Worm (Caenorhabditis elegans): ENCODE measurements around the gene ugt-14.
A peak's percentile ranks its signal among the peaks of the same experiment; 100 is the strongest.

Gene ugt-14

ce11 chrV:4905953-4906352 lies at the start of gene ugt-14:
Gene ugt-14, plus strand, starts transcription at chrV:4906253.
- no peak for TF ChIP-seq ztf-4 (tag; optimal IDR thresholded peaks at IDR 0.05)
- no peak for TF ChIP-seq ama-1 (optimal IDR thresholded peaks at IDR 0.05)
- no peak for TF ChIP-seq C34F6.9 (tag; optimal IDR thresholded peaks at IDR 0.05)
- no peak for TF ChIP-seq alr-1 (tag; optimal IDR thresholded peaks at IDR 0.05)
- no peak for TF ChIP-seq fos-1 (tag; optimal IDR thresholded peaks at IDR 0.05)
- TF ChIP-seq ceh-16 (tag; optimal IDR thresholded peaks at IDR 0.05) = no peak
- TF ChIP-seq aly-2 (tag; optimal IDR thresholded peaks at IDR 0.05) = no peak
- TF ChIP-seq ztf-11 (tag; optimal IDR thresholded peaks at IDR 0.05) = no peak
- TF ChIP-seq unc-39 (tag; optimal IDR thresholded peaks at IDR 0.05) = no peak
- TF ChIP-seq nhr-23 (tag; optimal IDR thresholded peaks at IDR 0.05) = no peak
- TF ChIP-seq mdl-1 (tag; optimal IDR thresholded peaks at IDR 0.05) = no peak

ce11 chrV:4857561-4857960 lies 48.5 kb upstream of the ugt-14 start:
- TF ChIP-seq zag-1 (tag; optimal IDR thresholded peaks at IDR 0.05) (no peak), ztf-1 (GFP tag; conservative IDR thresholded peaks at IDR 0.05) (no peak), fos-1 (tag; optimal IDR thresholded peaks at IDR 0.05) (no peak), lin-11 (tag; optimal IDR thresholded peaks at IDR 0.05) (no peak), nhr-77 (tag; optimal IDR thresholded peaks at IDR 0.05) (no peak), unc-55 (GFP tag; optimal IDR thresholded peaks at IDR 0.05) (no peak), Y55F3AM.14 (GFP tag; optimal IDR thresholded peaks at IDR 0.05) (no peak), ztf-11 (tag; optimal IDR thresholded peaks at IDR 0.05) (no peak), skn-1 (tag; optimal IDR thresholded peaks at IDR 0.05) (no peak), crh-2 (tag; optimal IDR thresholded peaks at IDR 0.05) (no peak), F13H6.1 (tag; optimal IDR thresholded peaks at IDR 0.05) (no peak), R02D3.7 (tag; optimal IDR thresholded peaks at IDR 0.05) (no peak), aly-2 (tag; optimal IDR thresholded peaks at IDR 0.05) (no peak), snpc-4 (tag; optimal IDR thresholded peaks at IDR 0.05) (no peak), mab-5 (tag; optimal IDR thresholded peaks at IDR 0.05) (no peak), ceh-82 (tag; optimal IDR thresholded peaks at IDR 0.05) (no peak), lsy-2 (tag; optimal IDR thresholded peaks at IDR 0.05) (no peak)

ce11 chrV:4860525-4860924 lies 45.5 kb upstream of the ugt-14 start:
- TF ChIP-seq ztf-4 (tag; optimal IDR thresholded peaks at IDR 0.05) (no peak), lsy-2 (tag; optimal IDR thresholded peaks at IDR 0.05) (peak in 1 of 2 experiments; percentile 45), ZK546.5 (tag; optimal IDR thresholded peaks at IDR 0.05) (no peak), nhr-129 (tag; optimal IDR thresholded peaks at IDR 0.05) (peak; percentile 51), unc-55 (GFP tag; optimal IDR thresholded peaks at IDR 0.05) (peak; percentile 42)

ce11 chrV:4862737-4863136 lies 43.3 kb upstream of the ugt-14 start, which contains the start of gene C37H5.13:
Gene C37H5.13, minus strand, starts transcription at chrV:4862965.
- peak; percentile 65 for TF ChIP-seq F13H6.1 (tag; optimal IDR thresholded peaks at IDR 0.05)
- TF ChIP-seq fos-1 (tag; optimal IDR thresholded peaks at IDR 0.05) = peak; percentile 40
- peak; percentile 22 for TF ChIP-seq nhr-25 (tag; optimal IDR thresholded peaks at IDR 0.05)
- TF ChIP-seq crh-2 (tag; optimal IDR thresholded peaks at IDR 0.05) = peak; percentile 49
- TF ChIP-seq lin-11 (tag; optimal IDR thresholded peaks at IDR 0.05) = no peak
- TF ChIP-seq nhr-77 (tag; optimal IDR thresholded peaks at IDR 0.05) = no peak
- no peak for TF ChIP-seq zag-1 (tag; optimal IDR thresholded peaks at IDR 0.05)
- peak; percentile 67 for TF ChIP-seq sma-9 (GFP tag; optimal IDR thresholded peaks at IDR 0.05)
- TF ChIP-seq sma-9 (tag; optimal IDR thresholded peaks at IDR 0.05) = no peak
- no peak for TF ChIP-seq elt-1 (tag; optimal IDR thresholded peaks at IDR 0.05)
- no peak for TF ChIP-seq nhr-237 (tag; optimal IDR thresholded peaks at IDR 0.05)
- peak in 1 of 2 experiments; percentile 49 for TF ChIP-seq lsy-2 (tag; optimal IDR thresholded peaks at IDR 0.05)
- peak; percentile 97 for TF ChIP-seq nhr-129 (tag; optimal IDR thresholded peaks at IDR 0.05)
- no peak for TF ChIP-seq ama-1 (optimal IDR thresholded peaks at IDR 0.05)

- TF ChIP-seq ama-1 (optimal IDR thresholded peaks at IDR 0.05) = no peak
- TF ChIP-seq alr-1 (tag; optimal IDR thresholded peaks at IDR 0.05) = no peak
- TF ChIP-seq ceh-16 (tag; optimal IDR thresholded peaks at IDR 0.05) = no peak
- no peak for TF ChIP-seq mab-5 (tag; optimal IDR thresholded peaks at IDR 0.05)
- TF ChIP-seq Y55F3AM.14 (GFP tag; optimal IDR thresholded peaks at IDR 0.05) = no peak
- TF ChIP-seq nhr-237 (tag; optimal IDR thresholded peaks at IDR 0.05) = no peak
- TF ChIP-seq lin-11 (tag; optimal IDR thresholded peaks at IDR 0.05) = no peak
- no peak for TF ChIP-seq blmp-1 (tag; optimal IDR thresholded peaks at IDR 0.05; ENCODE audit: insufficient read depth)
- TF ChIP-seq ztf-11 (tag; optimal IDR thresholded peaks at IDR 0.05) = no peak
- TF ChIP-seq elt-3 (tag; optimal IDR thresholded peaks at IDR 0.05) = no peak
- TF ChIP-seq aly-2 (tag; optimal IDR thresholded peaks at IDR 0.05) = no peak
- no peak for TF ChIP-seq mdl-1 (tag; optimal IDR thresholded peaks at IDR 0.05)
- no peak for TF ChIP-seq sem-4 (tag; optimal IDR thresholded peaks at IDR 0.05)
These were observed 41.7 kb upstream of the ugt-14 start for ce11 chrV:4864330-4864729.

Data from whole organism, L2 larva.